Fruit fly (Drosophila melanogaster) whole organism, larva: ENCODE results near the gene park.

Experiments
- noc ChIP-seq: fragments of 200-800 bp; sonication (Bioruptor generic); optimal IDR thresholded peaks from 3 replicates; lab custom pipeline; 2019; ENCODE audit warnings: missing biosample characterization, mild to moderate bottlenecking, missing genetic modification characterization, moderate library complexity

Gene park

DNA sequence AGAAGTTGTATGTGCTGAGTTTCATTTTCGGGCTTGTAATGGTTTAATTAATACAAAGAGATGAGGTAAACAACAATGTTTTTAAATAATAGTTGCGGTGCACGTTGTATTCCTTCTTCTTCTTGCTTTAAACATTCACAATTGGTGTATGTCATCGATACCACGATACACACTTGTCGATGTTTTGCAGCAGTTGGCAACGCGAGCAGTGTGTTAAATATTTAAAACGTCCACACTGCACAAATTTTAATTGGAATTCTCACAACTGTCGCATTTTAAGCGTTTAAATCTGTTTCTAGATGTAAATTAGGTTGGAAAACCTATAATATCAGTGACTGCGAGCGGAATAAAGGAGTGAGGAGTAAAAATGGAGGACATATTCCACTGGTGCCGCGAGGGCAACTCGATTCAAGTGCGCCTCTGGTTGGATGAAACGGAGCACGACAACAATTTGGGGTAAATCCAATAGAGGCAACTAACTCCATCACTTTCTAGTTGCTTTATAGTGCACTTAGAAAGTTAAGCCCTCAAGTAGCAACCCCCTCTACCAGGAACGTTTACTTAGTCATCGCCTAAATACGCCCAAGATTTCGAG is 20.1 kb upstream of the park start, which contains the start of the genes Trmt112 and Ilk:
TSS of gene Trmt112 (minus strand) at position 143 of the 595 bp plus-strand sequence.
TSS of gene Ilk (plus strand) at position 205 of the 595 bp plus-strand sequence.
- TF ChIP-seq noc (tag; lab: Kevin White, UChicago), result no peak

DNA sequence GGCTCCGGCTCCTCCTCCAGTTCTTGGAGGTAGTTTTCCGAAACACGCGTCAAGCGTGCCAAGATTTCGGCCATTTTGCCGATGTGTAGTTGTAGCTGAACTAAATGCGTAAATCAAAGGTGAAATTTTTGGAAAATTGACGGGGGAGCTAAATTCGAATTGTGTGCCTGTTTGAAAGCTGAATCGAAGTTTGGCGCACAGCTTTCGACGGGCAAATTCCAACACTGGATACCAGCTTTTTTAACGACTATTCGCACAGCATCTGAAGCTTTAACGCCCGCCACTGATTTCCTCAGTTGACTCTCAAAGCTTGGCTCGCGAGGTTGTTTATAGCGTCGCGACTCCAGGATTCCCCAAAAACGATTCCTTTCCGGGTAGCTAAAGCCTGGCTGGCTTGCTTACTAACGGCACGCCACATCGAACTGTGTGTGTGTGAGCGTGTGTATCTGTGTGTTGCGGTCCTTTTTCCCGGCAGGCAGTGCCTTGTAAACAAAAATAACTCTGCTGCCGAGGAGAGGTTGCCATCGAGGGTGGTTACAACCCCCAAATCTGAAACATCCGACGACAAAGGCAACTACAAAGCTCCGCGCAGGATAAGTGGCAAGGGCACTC is 13.4 kb upstream of the park start, which contains the start of the genes CG10510 and CG10508:
TSS of gene CG10510 (minus strand) at position 164 of the 612 bp plus-strand sequence.
TSS of gene CG10508 (plus strand) at position 295 of the 612 bp plus-strand sequence.
- TF ChIP-seq noc (tag; lab: Kevin White, UChicago), result no peak

DNA sequence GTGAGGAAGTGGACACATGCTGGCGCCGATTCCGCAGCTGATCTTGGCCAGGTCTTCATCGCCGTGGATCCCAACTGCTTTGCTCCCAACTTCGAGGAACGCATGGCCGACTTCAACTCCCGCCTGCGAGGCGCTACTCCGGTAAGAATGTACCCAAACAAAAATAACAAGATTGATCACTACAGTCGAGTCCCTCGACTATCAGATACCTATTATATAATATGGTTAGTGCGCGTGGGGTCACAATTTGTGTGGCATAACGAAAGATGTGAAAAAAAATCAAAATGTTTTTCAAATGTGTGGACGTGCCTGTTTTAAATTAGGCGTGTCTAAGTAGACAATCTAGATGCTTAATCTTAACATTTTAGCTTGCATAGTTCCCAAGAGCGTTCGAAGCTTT is 9.8 kb upstream of the park start:
- no peak for TF ChIP-seq noc (tag; lab: Kevin White, UChicago)

DNA sequence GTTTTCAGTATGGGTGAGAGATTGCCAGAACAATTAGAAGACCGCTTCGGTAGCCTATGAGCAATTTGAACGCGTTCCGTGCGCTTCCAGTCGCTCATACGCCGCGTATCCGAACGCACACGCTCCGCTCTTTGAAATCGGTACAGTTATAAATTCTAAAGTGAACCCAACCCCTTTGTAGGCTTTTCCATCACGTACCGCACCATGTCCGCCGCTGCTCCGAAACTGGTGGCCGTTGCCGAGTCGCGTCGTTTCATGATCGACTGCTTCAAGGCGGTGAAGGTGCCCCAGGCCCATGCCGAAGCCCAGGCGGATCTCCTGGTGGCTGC is 8.8 kb upstream of the park start:
- no peak for TF ChIP-seq noc (tag; lab: Kevin White, UChicago)

DNA sequence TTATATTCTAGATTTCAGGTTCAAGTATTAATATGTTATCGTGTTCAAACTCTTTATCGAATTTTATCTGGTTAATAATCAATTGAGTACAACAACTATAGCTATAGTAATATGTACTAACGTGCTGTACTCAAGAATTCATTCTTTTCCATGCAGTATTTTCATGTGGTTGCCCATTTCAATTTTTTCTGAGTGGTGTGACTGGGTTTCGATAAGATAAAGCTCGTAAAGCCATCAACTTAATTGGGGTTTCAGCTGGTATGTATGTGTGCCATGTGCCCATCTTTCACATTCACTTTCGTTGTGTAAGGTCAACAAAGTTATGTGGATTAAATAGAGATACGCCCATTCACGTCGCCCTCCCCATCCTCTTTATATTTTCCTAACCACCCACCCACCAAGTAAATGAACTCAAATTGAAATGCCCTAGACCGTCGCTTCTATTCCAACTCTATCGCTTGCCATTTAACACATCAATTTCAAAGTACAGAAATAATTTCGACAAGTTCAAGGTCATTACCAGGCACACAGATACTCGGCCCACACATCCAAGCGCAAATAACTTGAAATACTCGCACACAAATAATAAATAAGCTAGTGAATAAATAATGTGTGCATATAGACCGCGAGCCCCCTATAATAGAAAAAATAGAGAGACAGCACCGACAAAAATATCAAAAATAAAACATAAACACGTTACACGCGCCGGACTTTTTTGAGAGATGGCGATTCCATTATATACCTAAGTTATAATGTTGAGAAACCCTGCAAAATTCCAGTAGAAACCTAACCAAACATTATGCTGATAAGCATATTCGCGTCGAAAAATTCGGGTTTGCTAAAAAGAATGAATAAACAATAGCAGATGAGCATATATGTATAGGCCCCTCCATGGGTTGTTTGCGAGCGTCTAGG is 8.2 kb upstream of the park start:
- TF ChIP-seq noc (tag; lab: Kevin White, UChicago), result peak; percentile 79

DNA sequence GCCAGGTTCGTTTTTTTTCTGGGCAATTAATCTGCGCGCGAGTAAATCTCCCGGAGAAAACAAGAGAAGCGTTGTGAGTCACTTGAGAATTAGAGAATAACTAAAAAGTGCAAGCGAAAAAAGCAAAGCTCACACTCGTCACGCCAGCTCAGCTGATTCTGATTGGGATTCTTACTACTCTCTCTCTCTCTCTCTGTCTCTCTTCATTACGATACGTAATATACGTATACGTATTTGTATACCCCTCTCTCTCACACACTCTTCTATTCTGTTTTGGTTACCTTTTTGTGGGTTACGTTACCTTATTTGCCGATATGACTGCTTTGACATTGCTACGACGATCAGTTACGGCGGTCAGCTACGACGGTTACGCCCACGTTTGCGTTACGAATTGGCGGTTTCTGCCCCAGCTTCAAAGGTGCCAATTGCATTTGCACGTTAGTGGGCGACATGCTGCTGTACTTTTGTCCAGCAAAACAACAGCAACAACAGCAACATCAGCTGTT is 6.2 kb upstream of the park start, which contains the start of the genes Targ1, CG10512 and Targ2:
TSS of gene Targ1 (minus strand) at position 106 of the 506 bp plus-strand sequence.
TSS of gene CG10512 (plus strand) at position 144 of the 506 bp plus-strand sequence.
TSS of gene Targ2 (minus strand) at position 456 of the 506 bp plus-strand sequence.
- no peak for TF ChIP-seq noc (tag; lab: Kevin White, UChicago)

DNA sequence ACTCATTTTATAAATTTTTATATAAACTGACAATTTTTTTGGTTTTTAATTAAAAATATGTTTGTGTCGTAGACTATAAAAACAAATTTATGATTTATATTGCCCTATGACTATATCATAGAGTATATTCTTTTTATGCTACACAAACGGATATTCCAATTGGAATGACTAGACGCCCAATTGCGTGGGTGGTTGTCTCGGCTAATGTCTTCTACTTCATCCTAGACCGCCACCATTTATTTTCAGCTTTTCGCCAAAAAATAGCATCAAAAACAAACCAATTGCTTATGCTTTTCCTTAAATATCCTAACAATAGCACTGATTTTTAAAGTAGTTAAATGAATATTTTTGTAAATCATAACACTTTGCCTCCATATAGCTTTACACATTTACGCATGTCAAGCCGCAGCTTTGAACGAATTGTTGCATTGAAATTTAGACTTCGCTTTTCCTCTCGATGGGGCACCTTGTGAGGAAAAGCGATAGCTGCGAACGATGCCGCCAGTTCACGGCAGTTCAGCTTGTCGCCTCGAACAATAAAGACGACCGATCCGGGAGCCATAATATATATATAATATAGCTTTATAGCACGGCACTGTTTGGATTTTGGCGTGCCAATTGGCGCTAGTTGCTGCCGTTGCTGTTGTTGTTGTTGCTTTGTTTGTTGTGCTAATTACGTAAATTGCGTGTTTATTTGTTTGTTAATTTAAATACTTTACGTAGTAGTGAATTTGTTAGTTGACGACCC is 5.5 kb upstream of the park start:
- peak; percentile 3 for TF ChIP-seq noc (tag; lab: Kevin White, UChicago)

DNA sequence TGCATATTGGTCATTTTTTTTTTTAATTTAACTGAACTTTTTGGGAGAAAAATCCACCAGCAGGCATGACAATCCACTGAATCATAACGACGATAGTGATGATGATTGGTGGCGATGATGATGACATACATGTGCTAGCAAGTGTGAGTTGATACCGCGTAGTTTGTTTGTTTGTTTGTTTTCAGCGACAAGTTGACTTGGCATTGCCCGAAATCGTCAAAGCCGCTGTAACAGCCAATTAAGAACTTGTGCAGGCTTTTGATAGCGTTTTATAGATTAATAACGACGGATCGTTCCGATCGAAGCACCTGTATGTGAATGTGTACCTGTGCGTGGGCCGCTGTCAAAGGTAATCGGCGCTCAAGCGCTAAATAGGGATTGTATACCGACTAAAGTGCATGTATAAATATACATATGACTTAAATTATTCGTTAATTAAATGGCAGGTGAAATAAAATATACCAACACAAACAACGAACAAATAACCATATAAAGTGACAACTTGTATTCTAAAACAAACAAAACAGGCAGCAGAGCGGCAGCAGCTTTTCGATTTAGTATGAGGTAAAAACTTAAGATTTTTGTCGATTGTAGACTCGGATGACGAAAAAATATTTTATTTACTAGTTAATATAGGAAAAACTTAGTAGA is 4.7 kb upstream of the park start:
- TF ChIP-seq noc (tag; lab: Kevin White, UChicago), result no peak

DNA sequence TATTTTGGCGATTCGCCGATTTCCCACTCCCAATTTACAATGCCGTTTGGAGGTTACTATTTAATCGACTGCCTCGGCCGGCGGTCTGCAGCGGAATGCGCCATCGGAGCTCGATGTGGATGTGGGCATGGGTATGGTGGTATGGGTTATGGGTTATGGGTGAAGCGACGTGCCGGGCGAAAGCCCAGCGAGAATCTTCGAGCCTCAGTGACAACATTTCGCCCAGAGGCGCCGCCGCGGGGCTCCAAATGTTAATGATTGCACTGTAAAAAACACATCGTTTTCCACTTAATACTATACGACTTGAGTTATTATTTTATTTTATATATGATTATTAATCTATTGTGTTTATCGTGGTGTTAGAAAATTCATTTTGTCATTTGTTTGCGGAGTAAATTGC is 3.9 kb upstream of the park start:
- no peak for TF ChIP-seq noc (tag; lab: Kevin White, UChicago)

DNA sequence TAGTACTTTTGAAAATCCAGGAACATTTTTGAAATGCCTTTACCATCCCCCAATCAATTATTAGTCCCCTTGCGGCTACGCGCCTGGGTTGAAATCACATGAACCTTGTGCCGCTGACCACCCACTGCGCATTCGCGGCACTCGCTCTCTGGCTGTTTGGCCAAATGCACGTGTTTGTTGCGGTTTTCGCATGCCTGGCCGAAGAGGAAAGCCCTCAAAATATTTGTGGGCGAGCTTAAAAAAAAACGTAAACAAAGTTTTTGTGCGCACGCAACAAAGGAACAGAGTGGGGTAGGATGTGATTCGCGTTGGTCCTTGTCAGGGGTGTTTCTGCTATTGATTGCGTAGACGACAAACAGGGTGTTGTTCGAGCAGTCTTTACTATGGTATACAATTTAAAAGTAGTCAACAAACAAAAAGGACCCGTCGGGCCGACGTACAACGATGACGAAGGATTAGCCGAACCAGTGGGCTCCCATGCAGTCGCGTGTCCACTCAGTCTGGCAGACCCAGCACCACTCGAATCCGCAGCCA is 2.2 kb downstream of the park start:
- TF ChIP-seq noc (tag; lab: Kevin White, UChicago), result no peak

DNA sequence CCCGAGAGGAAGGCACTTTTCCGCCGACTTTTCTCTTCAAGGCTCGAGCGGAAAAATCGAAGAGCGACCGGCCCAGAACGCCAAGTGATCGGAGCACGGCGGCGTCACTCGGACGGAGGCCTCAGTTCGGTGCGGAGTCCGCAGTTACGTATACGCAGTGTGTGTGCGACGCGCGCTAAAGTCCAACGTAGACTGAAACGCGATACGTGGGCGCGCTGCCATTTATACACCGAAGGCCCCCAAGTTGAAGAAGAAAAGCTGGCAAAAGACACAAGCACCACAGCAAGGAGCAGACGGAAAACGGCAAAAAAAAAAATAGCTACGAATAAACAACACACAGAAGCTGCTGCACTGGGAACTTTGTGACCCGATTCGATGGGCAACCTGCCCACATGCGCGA is 3.5 kb downstream of the park start, which contains the start of gene CG42337:
TSS of gene CG42337 (minus strand) at position 194 of the 400 bp plus-strand sequence.
- TF ChIP-seq noc (tag; lab: Kevin White, UChicago), result no peak

DNA sequence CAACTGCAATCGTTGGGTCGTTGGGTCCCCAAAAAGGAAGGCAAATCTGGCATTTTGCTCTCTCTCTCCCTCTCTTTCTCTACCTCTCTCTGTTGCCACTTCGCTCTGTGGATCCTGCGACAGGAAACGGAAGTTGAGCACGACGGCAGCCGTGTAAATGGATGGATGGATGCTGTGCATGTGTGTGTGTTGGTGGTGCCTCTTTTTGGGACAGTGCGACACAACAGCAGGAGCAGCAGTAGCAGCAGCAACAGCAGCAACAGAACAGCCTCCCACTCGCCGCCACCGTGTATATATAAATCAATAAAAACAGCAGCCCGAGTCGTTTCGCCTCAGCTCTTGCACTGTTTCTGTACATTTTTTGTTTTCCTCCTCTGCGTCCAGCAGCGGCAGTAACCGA is 4.6 kb downstream of the park start:
- no peak for TF ChIP-seq noc (tag; lab: Kevin White, UChicago)

DNA sequence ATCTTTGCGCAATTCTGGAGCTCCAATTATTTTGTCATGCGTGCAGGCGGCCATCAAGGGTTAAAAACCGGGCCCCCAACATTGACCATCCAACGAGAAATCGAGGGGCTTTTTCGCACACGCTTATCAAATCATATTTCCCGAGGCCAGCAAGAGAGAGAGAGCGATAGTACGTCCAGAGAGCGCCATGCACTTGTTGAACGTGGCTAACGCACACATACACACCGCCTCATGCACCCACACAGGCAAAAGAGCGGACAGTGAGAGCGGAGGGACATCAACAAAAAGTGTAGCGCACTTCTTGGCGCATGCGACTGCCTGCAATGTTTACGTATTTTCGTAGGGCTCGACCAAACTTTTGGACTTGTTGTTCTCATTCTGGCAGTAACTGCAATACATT is 10.2 kb downstream of the park start:
- no peak for TF ChIP-seq noc (tag; lab: Kevin White, UChicago)

DNA sequence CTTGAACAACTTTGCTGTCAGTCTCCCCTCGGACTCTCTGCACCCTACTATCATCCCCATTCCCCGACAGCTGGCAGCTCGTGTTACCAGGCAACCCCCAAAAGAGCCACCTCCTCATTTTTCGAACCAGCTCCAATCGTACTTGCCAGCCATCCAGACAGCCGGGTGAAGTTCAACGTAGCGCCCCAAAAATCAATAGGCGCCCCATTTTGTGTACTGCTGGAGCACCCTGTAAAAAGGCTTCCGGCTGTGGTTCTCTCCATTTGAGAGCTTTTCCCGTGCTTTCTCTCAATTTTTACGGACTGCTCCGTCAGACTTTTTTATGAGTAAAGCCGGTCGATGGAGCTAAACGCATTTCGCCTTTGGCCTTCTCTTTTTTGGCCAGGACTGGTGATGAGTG is 11.0 kb downstream of the park start:
- TF ChIP-seq noc (tag; lab: Kevin White, UChicago), result no peak
